Fruit fly (Drosophila melanogaster) whole organism, embryonic: Measurements from ENCODE around the gene SerRS.

Experiments
- ATbp ChIP-seq: fragments of 200-800 bp; sonication (Bioruptor generic); optimal IDR thresholded peaks from 2 replicates; lab custom pipeline; 2017; ENCODE audit warnings: missing biosample characterization, mild to moderate bottlenecking, missing genetic modification characterization, missing genetic modification reagents
- CG10147 ChIP-seq: fragments of 200-800 bp; sonication (Bioruptor generic); optimal IDR thresholded peaks from 2 replicates; lab custom pipeline; 2019; ENCODE audit warnings: missing biosample characterization, mild to moderate bottlenecking, missing genetic modification characterization, moderate library complexity
- CG10366 ChIP-seq: fragments of 200-800 bp; sonication (Bioruptor generic); IDR thresholded peaks from 2 replicates; pipeline ENCODE4 v1.3.6; 2022; ENCODE audit warnings: missing biosample characterization, missing genetic modification characterization
- CG10543 ChIP-seq: fragments of 200-800 bp; sonication (Bioruptor generic); optimal IDR thresholded peaks from 3 replicates; lab custom pipeline; 2017; ENCODE audit warnings: missing biosample characterization, mild to moderate bottlenecking, missing genetic modification characterization, moderate library complexity
- CG11504 ChIP-seq: fragments of 200-800 bp; sonication (Bioruptor generic); optimal IDR thresholded peaks from 3 replicates; lab custom pipeline; 2019; ENCODE audit warnings: missing biosample characterization, mild to moderate bottlenecking, missing genetic modification characterization, moderate library complexity
- CG12071 ChIP-seq: fragments of 200-800 bp; sonication (Bioruptor generic); optimal IDR thresholded peaks from 3 replicates; lab custom pipeline; 2018; ENCODE audit warnings: missing biosample characterization, mild to moderate bottlenecking, missing genetic modification characterization
- CG13287 ChIP-seq: fragments of 200-800 bp; sonication (Bioruptor generic); IDR thresholded peaks from 2 replicates; pipeline ENCODE4 v1.3.6; 2022; ENCODE audit warnings: missing biosample characterization, missing genetic modification characterization; ENCODE audit not compliant: partially characterized antibody
- CG14014 ChIP-seq: fragments of 200-800 bp; sonication (Bioruptor generic); IDR thresholded peaks from 2 replicates; pipeline ENCODE4 v1.3.6; 2022; ENCODE audit warnings: missing biosample characterization, missing genetic modification characterization
- CG14667 ChIP-seq: fragments of 200-800 bp; sonication (Bioruptor generic); IDR thresholded peaks from 2 replicates; pipeline ENCODE4 v1.3.6; 2022; ENCODE audit warnings: missing biosample characterization, missing genetic modification characterization
- CG17829 ChIP-seq: fragments of 200-800 bp; optimal IDR thresholded peaks from 2 replicates; lab custom pipeline; 2019; ENCODE audit warnings: missing biosample characterization, mild to moderate bottlenecking, missing genetic modification characterization, moderate library complexity
- CG31441 ChIP-seq: fragments of 200-800 bp; sonication (Bioruptor generic); IDR thresholded peaks from 2 replicates; pipeline ENCODE4 v1.3.6; 2022; ENCODE audit warnings: missing biosample characterization, missing genetic modification characterization
- CG32767 ChIP-seq: fragments of 200-800 bp; sonication (Bioruptor generic); IDR thresholded peaks from 2 replicates; pipeline ENCODE4 v1.3.6; 2022; ENCODE audit warnings: missing biosample characterization, missing genetic modification characterization
- CG33557 ChIP-seq: fragments of 200-800 bp; sonication (Bioruptor generic); optimal IDR thresholded peaks from 2 replicates; lab custom pipeline; 2019; ENCODE audit warnings: missing biosample characterization, mild to moderate bottlenecking, missing genetic modification characterization, moderate library complexity
- CG3407 ChIP-seq: fragments of 200-800 bp; sonication (Bioruptor generic); optimal IDR thresholded peaks from 2 replicates; lab custom pipeline; 2018; ENCODE audit warnings: missing biosample characterization, mild to moderate bottlenecking, missing genetic modification characterization
- CG4404 ChIP-seq: fragments of 200-800 bp; sonication (Bioruptor generic); IDR thresholded peaks from 2 replicates; pipeline ENCODE4 v1.3.6; 2022; ENCODE audit warnings: missing biosample characterization, missing genetic modification characterization
- CG4820 ChIP-seq: fragments of 200-800 bp; sonication (Bioruptor generic); optimal IDR thresholded peaks from 3 replicates; lab custom pipeline; 2016; ENCODE audit warnings: missing biosample characterization, missing genetic modification characterization
- CG6765 ChIP-seq: fragments of 200-800 bp; sonication (Bioruptor generic); optimal IDR thresholded peaks from 3 replicates; lab custom pipeline; 2017; ENCODE audit warnings: missing biosample characterization, mild to moderate bottlenecking, missing genetic modification characterization
- CG7786 ChIP-seq: fragments of 200-800 bp; sonication (Bioruptor generic); optimal IDR thresholded peaks from 2 replicates; lab custom pipeline; 2016; ENCODE audit warnings: missing biosample characterization, missing genetic modification characterization
- Fer1 ChIP-seq: fragments of 200-800 bp; sonication (Bioruptor generic); optimal IDR thresholded peaks from 2 replicates; lab custom pipeline; 2017; ENCODE audit warnings: missing biosample characterization, mild to moderate bottlenecking, missing genetic modification characterization
- H15 ChIP-seq: fragments of 200-800 bp; sonication (Bioruptor generic); IDR thresholded peaks from 3 replicates; pipeline ENCODE4 v1.3.6; 2022; ENCODE audit warnings: missing biosample characterization, missing genetic modification characterization
- Hmx ChIP-seq: fragments of 200-800 bp; sonication (Bioruptor generic); optimal IDR thresholded peaks from 2 replicates; lab custom pipeline; 2016; ENCODE audit warnings: missing biosample characterization, missing genetic modification characterization
- Hr39 ChIP-seq: fragments of >200 bp; optimal IDR thresholded peaks from 2 replicates; lab custom pipeline; 2017
- Kr ChIP-seq: fragments of 200-800 bp; sonication (Bioruptor generic); optimal IDR thresholded peaks from 2 replicates; lab custom pipeline; 2017; ENCODE audit warnings: missing biosample characterization, mild to moderate bottlenecking, missing genetic modification characterization
- MESR4 ChIP-seq: fragments of 200-800 bp; sonication (Bioruptor generic); optimal IDR thresholded peaks from 2 replicates; lab custom pipeline; 2018; ENCODE audit warnings: missing biosample characterization, mild to moderate bottlenecking, missing genetic modification characterization, moderate library complexity
- Med ChIP-seq: fragments of 200-800 bp; sonication (Bioruptor generic); peaks from one replicate; lab custom pipeline; 2016; ENCODE audit warnings: missing biosample characterization, missing genetic modification characterization, mild to moderate bottlenecking, inconsistent platforms, moderate library complexity
- Nf-YB ChIP-seq: fragments of 200-800 bp; sonication (Bioruptor generic); optimal IDR thresholded peaks from 3 replicates; lab custom pipeline; 2019; ENCODE audit warnings: missing biosample characterization, mild to moderate bottlenecking, missing genetic modification characterization, moderate library complexity
- Ravus ChIP-seq: fragments of 200-800 bp; sonication (Bioruptor generic); IDR thresholded peaks from 2 replicates; pipeline ENCODE4 v1.3.6; 2022; ENCODE audit warnings: missing biosample characterization, missing genetic modification characterization
- Rx ChIP-seq: fragments of 200-800 bp; sonication (Bioruptor generic); IDR thresholded peaks from 2 replicates; pipeline ENCODE4 v1.3.6; 2022; ENCODE audit warnings: missing biosample characterization, missing genetic modification characterization
- Xrp1 ChIP-seq: fragments of 200-800 bp; sonication (Bioruptor generic); IDR thresholded peaks from 2 replicates; pipeline ENCODE4 v1.3.6; 2022; ENCODE audit warnings: missing biosample characterization, missing genetic modification characterization
- YL-1 ChIP-seq: fragments of 200-800 bp; sonication (Bioruptor generic); optimal IDR thresholded peaks from 3 replicates; lab custom pipeline; 2017; ENCODE audit warnings: missing biosample characterization, mild to moderate bottlenecking, missing genetic modification characterization
- ab ChIP-seq: fragments of 200-800 bp; sonication (Bioruptor generic); optimal IDR thresholded peaks from 2 replicates; lab custom pipeline; 2016; ENCODE audit warnings: missing biosample characterization, missing genetic modification characterization
- al ChIP-seq: fragments of 200-800 bp; sonication (Bioruptor generic); IDR thresholded peaks from 2 replicates; pipeline ENCODE4 v1.3.6; 2022; ENCODE audit warnings: missing biosample characterization, missing genetic modification characterization
- ap ChIP-seq: fragments of 200-800 bp; sonication (Bioruptor generic); IDR thresholded peaks from 2 replicates; pipeline ENCODE4 v1.3.6; 2022; ENCODE audit warnings: missing biosample characterization, missing genetic modification characterization
- ash1 ChIP-seq: fragments of 200-800 bp; sonication (Bioruptor generic); optimal IDR thresholded peaks from 2 replicates; lab custom pipeline; 2018; ENCODE audit warnings: missing biosample characterization, mild to moderate bottlenecking, missing genetic modification characterization
- cg ChIP-seq: fragments of 200-800 bp; sonication (Bioruptor generic); optimal IDR thresholded peaks from 3 replicates; lab custom pipeline; 2019; ENCODE audit warnings: missing biosample characterization, mild to moderate bottlenecking, missing genetic modification characterization, moderate library complexity
- crc ChIP-seq: fragments of 200-800 bp; sonication (Bioruptor generic); optimal IDR thresholded peaks from 2 replicates; lab custom pipeline; 2016; ENCODE audit warnings: missing biosample characterization, missing genetic modification characterization
- fru ChIP-seq: fragments of >200 bp; optimal IDR thresholded peaks from 2 replicates; lab custom pipeline; 2017
- gce ChIP-seq: fragments of 200-800 bp; sonication (Bioruptor generic); IDR thresholded peaks from 3 replicates; pipeline ENCODE4 v1.3.6; 2022; ENCODE audit warnings: missing biosample characterization, missing genetic modification characterization
- gsb-n ChIP-seq: fragments of 200-800 bp; sonication (Bioruptor generic); optimal IDR thresholded peaks from 3 replicates; lab custom pipeline; 2018; ENCODE audit warnings: missing biosample characterization, mild to moderate bottlenecking, missing genetic modification characterization
- ind ChIP-seq: fragments of 200-800 bp; sonication (Bioruptor generic); optimal IDR thresholded peaks from 3 replicates; lab custom pipeline; 2016; ENCODE audit warnings: missing biosample characterization, missing genetic modification characterization
- kay ChIP-seq: fragments of 200-800 bp; sonication (Bioruptor generic); optimal IDR thresholded peaks from 2 replicates; lab custom pipeline; 2016; ENCODE audit warnings: missing biosample characterization, missing genetic modification characterization
- klu ChIP-seq: fragments of 200-800 bp; sonication (Bioruptor generic); IDR thresholded peaks from 2 replicates; pipeline ENCODE4 v1.3.6; 2022; ENCODE audit warnings: missing biosample characterization, missing genetic modification characterization
- maf-S ChIP-seq: fragments of 200-800 bp; sonication (Bioruptor generic); optimal IDR thresholded peaks from 2 replicates; lab custom pipeline; 2016; ENCODE audit warnings: missing biosample characterization, missing genetic modification characterization
- p53 ChIP-seq: fragments of 200-800 bp; sonication (Bioruptor generic); optimal IDR thresholded peaks from 2 replicates; lab custom pipeline; 2016; ENCODE audit warnings: missing biosample characterization, missing genetic modification characterization
- phol ChIP-seq: fragments of 200-800 bp; sonication (Bioruptor generic); optimal IDR thresholded peaks from 3 replicates; lab custom pipeline; 2018; ENCODE audit warnings: missing biosample characterization, mild to moderate bottlenecking, missing genetic modification characterization, moderate library complexity
- repo ChIP-seq: fragments of 200-800 bp; sonication (Bioruptor generic); optimal IDR thresholded peaks from 2 replicates; lab custom pipeline; 2016; ENCODE audit warnings: missing biosample characterization, missing genetic modification characterization
- so ChIP-seq: fragments of 200-800 bp; sonication (Bioruptor generic); IDR thresholded peaks from 3 replicates; pipeline ENCODE4 v1.3.6; 2022; ENCODE audit warnings: missing biosample characterization, missing genetic modification characterization
- stc ChIP-seq: fragments of 200-800 bp; sonication (Bioruptor generic); IDR thresholded peaks from 2 replicates; pipeline ENCODE4 v1.3.6; 2022; ENCODE audit warnings: missing biosample characterization, missing genetic modification characterization
- stwl ChIP-seq: fragments of 200-800 bp; sonication (Bioruptor generic); optimal IDR thresholded peaks from 3 replicates; lab custom pipeline; 2018; ENCODE audit warnings: missing biosample characterization, mild to moderate bottlenecking, missing genetic modification characterization, moderate library complexity
- toy ChIP-seq: fragments of 200-800 bp; sonication (Bioruptor generic); IDR thresholded peaks from 2 replicates; pipeline ENCODE4 v1.3.6; 2022; ENCODE audit warnings: missing biosample characterization, missing genetic modification characterization
- zen2 ChIP-seq: fragments of 200-800 bp; sonication (Bioruptor generic); IDR thresholded peaks from 3 replicates; pipeline ENCODE4 v1.3.6; 2022; ENCODE audit warnings: missing biosample characterization, missing genetic modification characterization; ENCODE audit not compliant: partially characterized antibody
- zfh1 ChIP-seq: fragments of 200-800 bp; sonication (Bioruptor generic); IDR thresholded peaks from 3 replicates; pipeline ENCODE4 v1.3.6; 2022; ENCODE audit warnings: missing biosample characterization, missing genetic modification characterization

SerRS gene

DNA sequence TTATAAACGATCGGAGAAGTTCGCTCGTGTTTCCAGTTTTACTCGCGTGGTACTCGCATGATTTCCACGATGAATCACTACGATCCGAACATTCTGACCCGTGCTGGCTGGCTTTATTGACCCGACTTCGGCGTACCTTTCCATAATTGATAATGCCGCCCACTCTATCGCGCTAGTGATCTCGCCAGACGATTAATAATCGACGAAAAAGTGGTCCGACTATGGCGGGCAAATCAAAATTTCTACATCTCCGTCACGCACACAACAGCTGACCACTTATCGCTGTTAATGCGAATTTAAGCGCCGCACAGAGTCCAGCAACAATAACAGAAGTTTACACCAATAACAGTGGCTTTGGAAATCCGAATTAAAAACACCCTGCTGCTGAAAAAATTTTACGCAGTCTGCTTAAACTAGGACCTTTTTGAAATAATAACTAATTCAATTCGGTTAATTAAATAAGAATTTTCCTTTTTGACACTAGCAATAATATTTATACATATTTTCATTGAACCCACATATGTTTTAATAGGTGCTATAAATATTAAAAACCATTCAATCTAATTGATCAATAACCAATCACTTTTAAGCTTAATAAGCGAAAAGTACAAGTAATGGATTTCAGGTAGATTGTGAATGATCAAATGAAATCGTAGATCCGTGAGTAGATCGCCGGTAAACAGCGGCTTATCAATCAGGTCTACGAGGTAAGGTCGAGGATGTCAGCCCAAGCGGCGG is 18.7 kb upstream of the SerRS start (continued):
- TF ChIP-seq CG10543 (GFP tag; lab: Kevin White, UChicago), result no peak
- TF ChIP-seq CG3407, result no peak
- peak; percentile 46 for TF ChIP-seq CG13287
- no peak for TF ChIP-seq CG6765
- no peak for TF ChIP-seq Rx
- no peak for TF ChIP-seq repo (GFP tag; lab: Kevin White, UChicago)
- TF ChIP-seq CG12071 (GFP tag; lab: Kevin White, UChicago), result no peak
- no peak for TF ChIP-seq ATbp (GFP tag; lab: Kevin White, UChicago)
- no peak for TF ChIP-seq ap (GFP tag; lab: Robert Waterston, UW)
- peak; percentile 48 for TF ChIP-seq CG31441 (GFP tag; lab: Robert Waterston, UW)
- TF ChIP-seq Ravus (GFP tag; lab: Robert Waterston, UW), result no peak
- no peak for TF ChIP-seq CG33557
- no peak for TF ChIP-seq CG14667 (GFP tag; lab: Robert Waterston, UW)
- TF ChIP-seq so (GFP tag; lab: Robert Waterston, UW), result no peak
- no peak for TF ChIP-seq Kr (GFP tag; lab: Kevin White, UChicago)
- no peak for TF ChIP-seq stc (GFP tag; lab: Robert Waterston, UW)
- no peak for TF ChIP-seq ash1 (GFP tag; lab: Kevin White, UChicago)
- peak; percentile 41 for TF ChIP-seq CG7786 (GFP tag; lab: Kevin White, UChicago)
- TF ChIP-seq Hr39 (lab: Kevin White, UChicago), result no peak
- no peak for TF ChIP-seq cg
- no peak; the same call in 1 of the 2 replicates for TF ChIP-seq CG14014 (GFP tag; lab: Robert Waterston, UW)
- TF ChIP-seq CG4404 (GFP tag; lab: Robert Waterston, UW), result no peak
- TF ChIP-seq ind, result peak; percentile 52
- TF ChIP-seq Hmx, result no peak
- TF ChIP-seq phol (tag; lab: Kevin White, UChicago), result peak; percentile 45
- TF ChIP-seq gsb-n (tag; lab: Kevin White, UChicago), result no peak
- peak; percentile 5; the same call in 1 of the 2 replicates for TF ChIP-seq al
- no peak for TF ChIP-seq CG32767 (GFP tag; lab: Robert Waterston, UW)
- no peak for TF ChIP-seq CG17829
- no peak for TF ChIP-seq stwl (tag; lab: Kevin White, UChicago)
- peak; percentile 12 for TF ChIP-seq Fer1 (GFP tag; lab: Kevin White, UChicago)
- no peak for TF ChIP-seq zen2 (GFP tag; lab: Robert Waterston, UW)
- TF ChIP-seq CG11504 (tag; lab: Kevin White, UChicago), result peak; percentile 67
- TF ChIP-seq Nf-YB (GFP tag; lab: Kevin White, UChicago), result no peak
- no peak for TF ChIP-seq MESR4 (GFP tag; lab: Kevin White, UChicago)
- TF ChIP-seq maf-S (GFP tag; lab: Kevin White, UChicago), result peak; percentile 28
- TF ChIP-seq Med, result peak; percentile 27
- TF ChIP-seq p53 (GFP tag; lab: Kevin White, UChicago), result no peak
- TF ChIP-seq ab (GFP tag; lab: Kevin White, UChicago), result no peak
- no peak for TF ChIP-seq CG10147 (GFP tag; lab: Kevin White, UChicago)
- no peak for TF ChIP-seq CG10366 (GFP tag; lab: Robert Waterston, UW)
- TF ChIP-seq gce (GFP tag; lab: Robert Waterston, UW), result no peak
- no peak for TF ChIP-seq Xrp1 (GFP tag; lab: Robert Waterston, UW)
- TF ChIP-seq kay (GFP tag; lab: Kevin White, UChicago), result peak; percentile 49
- 0 out of 3 replicates have a peak, but pooled peaks have one; percentile 12 for TF ChIP-seq H15 (GFP tag; lab: Robert Waterston, UW)
- TF ChIP-seq toy (GFP tag; lab: Robert Waterston, UW), result no peak
- no peak for TF ChIP-seq zfh1 (GFP tag; lab: Robert Waterston, UW)
- TF ChIP-seq klu (GFP tag; lab: Robert Waterston, UW), result no peak
- TF ChIP-seq fru (lab: Kevin White, UChicago), result no peak
- TF ChIP-seq crc (GFP tag; lab: Kevin White, UChicago), result peak; percentile 20
- TF ChIP-seq YL-1 (GFP tag; lab: Kevin White, UChicago), result no peak
- TF ChIP-seq CG4820 (GFP tag; lab: Kevin White, UChicago), result no peak
